Worm (Caenorhabditis elegans) whole organism, young adult: ENCODE data around the gene emc-1.

Source experiments
- K12H6.12 ChIP-seq: fragments of 200-800 bp; sonication (Bioruptor generic); optimal IDR thresholded peaks from 2 replicates; lab custom pipeline; 2018; ENCODE audit warnings: mild to moderate bottlenecking, missing genetic modification characterization, missing compliant biosample characterization
- chd-7 ChIP-seq: sonication (generic microtip); optimal IDR thresholded peaks from 2 replicates; lab custom pipeline; 2016; ENCODE audit warnings: mild to moderate bottlenecking, missing genetic modification characterization, moderate library complexity, missing compliant biosample characterization
- dpl-1 ChIP-seq: fragments of 150-350 bp; optimal IDR thresholded peaks from 2 replicates; lab custom pipeline; 2014; ENCODE audit warnings: missing biosample characterization, missing genetic modification reagents, missing genetic modification characterization
- nhr-27 ChIP-seq: fragments of 200-800 bp; sonication (Bioruptor generic); optimal IDR thresholded peaks from 2 replicates; lab custom pipeline; 2018; ENCODE audit warnings: mild to moderate bottlenecking, missing genetic modification characterization, moderate library complexity, missing compliant biosample characterization
- unc-130 ChIP-seq: sonication (generic microtip); optimal IDR thresholded peaks from 2 replicates; lab custom pipeline; 2016; ENCODE audit warnings: missing genetic modification reagents, missing genetic modification characterization, missing compliant biosample characterization

ce11 chrII:1500959-1501358 lies 829 bp upstream of the emc-1 start:
- TF ChIP-seq K12H6.12: no peak
- TF ChIP-seq dpl-1 (GFP tag; lab: Kevin White, UChicago): no peak
- TF ChIP-seq chd-7 (tag; lab: Kevin White, UChicago): no peak
- TF ChIP-seq unc-130 (GFP tag; lab: Kevin White, UChicago): no peak
- no peak for TF ChIP-seq nhr-27
